Fruit fly (Drosophila melanogaster) whole organism, larva: Measurements from ENCODE around the gene fit.

ENCODE experiments used
- noc ChIP-seq: fragments of 200-800 bp; sonication (Bioruptor generic); optimal IDR thresholded peaks from 3 replicates; lab custom pipeline; 2019; ENCODE audit warnings: missing biosample characterization, mild to moderate bottlenecking, missing genetic modification characterization, moderate library complexity

The fit gene

dm6 chr3R:21873439-21873838 is 10.8 kb downstream of the fit start, which contains the start of gene CG31178:
TSS of gene CG31178 (plus strand) at chr3R:21873739.
- no peak for TF ChIP-seq noc

dm6 chr3R:21871348-21871940 is 12.8 kb downstream of the fit start:
- peak; percentile 13 for TF ChIP-seq noc

- peak; percentile 99 for TF ChIP-seq noc
These were observed 13.9 kb downstream of the fit start, which contains the start of gene CG31431 for dm6 chr3R:21870158-21870971. TSS of gene CG31431 (plus strand) at chr3R:21870681.

dm6 chr3R:21869464-21870100 is 14.7 kb downstream of the fit start, which contains the start of gene CG31174:
TSS of gene CG31174 (minus strand) at chr3R:21869514.
- TF ChIP-seq noc: no peak

dm6 chr3R:21867819-21868218 is 16.4 kb downstream of the fit start, which contains the start of the genes CG6569 and Cby:
TSS of gene CG6569 (minus strand) at chr3R:21867919.
TSS of gene Cby (plus strand) at chr3R:21868003.
- TF ChIP-seq noc: no peak

- no peak for TF ChIP-seq noc
These were observed 19.3 kb downstream of the fit start, which contains the start of gene lsn for dm6 chr3R:21864992-21865391. TSS of gene lsn (plus strand) at chr3R:21865168.

- no peak for TF ChIP-seq noc
These were observed 19.8 kb downstream of the fit start for dm6 chr3R:21864484-21864883.

- TF ChIP-seq noc: no peak
These were observed 20.4 kb downstream of the fit start for dm6 chr3R:21863817-21864384.

- TF ChIP-seq noc: no peak
These were observed 21.4 kb downstream of the fit start for dm6 chr3R:21862868-21863267.

- no peak for TF ChIP-seq noc
These were observed 22.0 kb downstream of the fit start for dm6 chr3R:21862137-21862850.

dm6 chr3R:21859509-21859908 is 24.7 kb downstream of the fit start:
- no peak for TF ChIP-seq noc

dm6 chr3R:21858290-21858875 is 25.9 kb downstream of the fit start:
- no peak for TF ChIP-seq noc

- TF ChIP-seq noc: no peak
These were observed 26.7 kb downstream of the fit start for dm6 chr3R:21857509-21857908.

dm6 chr3R:21856873-21857243 is 27.4 kb downstream of the fit start:
- TF ChIP-seq noc: no peak

dm6 chr3R:21856098-21856872 is 28.0 kb downstream of the fit start, which contains the start of gene glec:
TSS of gene glec (minus strand) at chr3R:21856266.
- peak; percentile 19 for TF ChIP-seq noc
